Fruit fly (Drosophila melanogaster): ENCODE measurements around the gene CG18249.
A peak's percentile ranks its signal among the peaks of the same experiment; 100 is the strongest.

CG18249 gene

dm6 chr3R:8181412-8182108 is 38.4 kb upstream of the CG18249 start, which contains the start of gene grn (continued):
- TF ChIP-seq CG15601 (tag; optimal IDR thresholded peaks at IDR 0.05), result peak; percentile 18
- TF ChIP-seq sob (GFP tag; IDR thresholded peaks at IDR 0.05), result peak; percentile 69
- no peak for TF ChIP-seq CG14965 (GFP tag; optimal IDR thresholded peaks at IDR 0.05; ENCODE audit: borderline replicate concordance)
- peak; percentile 14 for TF ChIP-seq zf30C (GFP tag; optimal IDR thresholded peaks at IDR 0.05)
- no peak; the same call in 1 of the 2 replicates for TF ChIP-seq GATAe (GFP tag; conservative IDR thresholded peaks at IDR 0.05)
- no peak for TF ChIP-seq CG9609 (GFP tag; optimal IDR thresholded peaks at IDR 0.05)
- no peak for TF ChIP-seq kay (GFP tag; optimal IDR thresholded peaks at IDR 0.05)
- TF ChIP-seq Camta (GFP tag; optimal IDR thresholded peaks at IDR 0.05), result peak; percentile 10
- TF ChIP-seq tin (GFP tag; optimal IDR thresholded peaks at IDR 0.05), result no peak
- peak; percentile 5 for TF ChIP-seq run (tag; optimal IDR thresholded peaks at IDR 0.05)
- no peak for TF ChIP-seq da (GFP tag; optimal IDR thresholded peaks at IDR 0.05)
- peak; percentile 66 for TF ChIP-seq twi (tag; optimal IDR thresholded peaks at IDR 0.05)
- TF ChIP-seq Oli (tag; optimal IDR thresholded peaks at IDR 0.05), result no peak
- peak; percentile 31; the same call in 1 of the 2 replicates for TF ChIP-seq sens-2 (GFP tag; IDR thresholded peaks at IDR 0.05)
- TF ChIP-seq D19A (tag; optimal IDR thresholded peaks at IDR 0.05), result no peak
- no peak for TF ChIP-seq Ada2b (GFP tag; IDR thresholded peaks at IDR 0.05)
- peak; percentile 15 for TF ChIP-seq CG4424 (GFP tag; optimal IDR thresholded peaks at IDR 0.05)
- no peak for TF ChIP-seq luna (GFP tag; optimal IDR thresholded peaks at IDR 0.05)
- no peak for TF ChIP-seq CG18476 (GFP tag; optimal IDR thresholded peaks at IDR 0.05)
- TF ChIP-seq tio (GFP tag; optimal IDR thresholded peaks at IDR 0.05), result no peak
- TF ChIP-seq CG4617 (GFP tag; optimal IDR thresholded peaks at IDR 0.05; ENCODE audit: borderline replicate concordance), result no peak
- no peak for TF ChIP-seq z (GFP tag; IDR thresholded peaks at IDR 0.05)
- TF ChIP-seq PHDP (tag; optimal IDR thresholded peaks at IDR 0.05), result peak; percentile 2
- TF ChIP-seq CG4360 (GFP tag; IDR thresholded peaks at IDR 0.05), result peak; percentile 100
- no peak for TF ChIP-seq CHES-1-like (GFP tag; optimal IDR thresholded peaks at IDR 0.05)
- no peak for TF ChIP-seq Kr (GFP tag; optimal IDR thresholded peaks at IDR 0.05)
- TF ChIP-seq CG9727 (GFP tag; optimal IDR thresholded peaks at IDR 0.05), result peak; percentile 34
- TF ChIP-seq CG4820 (GFP tag; optimal IDR thresholded peaks at IDR 0.05), result no peak
- TF ChIP-seq CG7963 (GFP tag; IDR thresholded peaks at IDR 0.05; ENCODE audit: partially characterized antibody), result 0 out of 3 replicates have a peak, but pooled peaks have one; percentile 31
- no peak for TF ChIP-seq Abd-B (GFP tag; optimal IDR thresholded peaks at IDR 0.05)
- TF ChIP-seq CG17912 (GFP tag; optimal IDR thresholded peaks at IDR 0.05), result peak; percentile 56
- TF ChIP-seq Bdp1 (GFP tag; optimal IDR thresholded peaks at IDR 0.05), result no peak
- peak; percentile 68 for TF ChIP-seq ash1 (GFP tag; optimal IDR thresholded peaks at IDR 0.05)
- TF ChIP-seq sima (GFP tag; optimal IDR thresholded peaks at IDR 0.05), result no peak
- no peak for TF ChIP-seq Dip3 (GFP tag; optimal IDR thresholded peaks at IDR 0.05)
- peak; percentile 43 for TF ChIP-seq CrebB (tag; optimal IDR thresholded peaks at IDR 0.05)
- TF ChIP-seq CG15011 (GFP tag; optimal IDR thresholded peaks at IDR 0.05), result no peak
- 0 out of 2 replicates have a peak, but pooled peaks have one; percentile 51 for TF ChIP-seq CG3847 (GFP tag; IDR thresholded peaks at IDR 0.05)
- no peak for TF ChIP-seq Atf3 (GFP tag; optimal IDR thresholded peaks at IDR 0.05)
- TF ChIP-seq Ssrp (tag; optimal IDR thresholded peaks at IDR 0.05), result no peak
- TF ChIP-seq CG9876 (GFP tag; optimal IDR thresholded peaks at IDR 0.05), result no peak
- peak; percentile 89 for TF ChIP-seq Jarid2 (GFP tag; optimal IDR thresholded peaks at IDR 0.05)
- no peak for TF ChIP-seq ssp (GFP tag; IDR thresholded peaks at IDR 0.05)
- TF ChIP-seq Dek (tag; optimal IDR thresholded peaks at IDR 0.05), result no peak
- TF ChIP-seq CG10274 (GFP tag; optimal IDR thresholded peaks at IDR 0.05), result no peak
- TF ChIP-seq CG4730 (GFP tag; IDR thresholded peaks at IDR 0.05), result no peak
- no peak for TF ChIP-seq CG7928 (GFP tag; optimal IDR thresholded peaks at IDR 0.05)
- no peak for TF ChIP-seq CG18764 (GFP tag; optimal IDR thresholded peaks at IDR 0.05)
- no peak for TF ChIP-seq CG33213 (GFP tag; optimal IDR thresholded peaks at IDR 0.05)
- TF ChIP-seq CG8478 (optimal IDR thresholded peaks at IDR 0.05), result peak; percentile 100
- TF ChIP-seq Nf-YA (GFP tag; IDR thresholded peaks at IDR 0.05), result peak; percentile 90
